Worm (Caenorhabditis elegans) whole organism, late embryonic: Measurements from ENCODE around the gene F26G1.3.

Experiments
- ama-1 ChIP-seq: fragments of 150-350 bp; optimal IDR thresholded peaks from 2 replicates; lab custom pipeline; 2014
- hlh-15 ChIP-seq: sonication (generic microtip); optimal IDR thresholded peaks from 2 replicates; lab custom pipeline; 2016; ENCODE audit warnings: missing genetic modification characterization, missing compliant biosample characterization
- unc-3 ChIP-seq, 2 experiments: fragments of 200-800 bp in 1 of 2; sonication (Bioruptor generic) in 1 of 2; sonication (generic microtip) in 1 of 2; conservative IDR thresholded peaks in 1 of 2; optimal IDR thresholded peaks in 1 of 2; 2 replicates each; pipeline versions ENCODE4 v1.3.6 to Lab custom; 2016 to 2022; ENCODE audit warnings: missing compliant biosample characterization in 2 of 2, missing genetic modification characterization in 2 of 2, missing genetic modification reagents in 1 of 2

DNA sequence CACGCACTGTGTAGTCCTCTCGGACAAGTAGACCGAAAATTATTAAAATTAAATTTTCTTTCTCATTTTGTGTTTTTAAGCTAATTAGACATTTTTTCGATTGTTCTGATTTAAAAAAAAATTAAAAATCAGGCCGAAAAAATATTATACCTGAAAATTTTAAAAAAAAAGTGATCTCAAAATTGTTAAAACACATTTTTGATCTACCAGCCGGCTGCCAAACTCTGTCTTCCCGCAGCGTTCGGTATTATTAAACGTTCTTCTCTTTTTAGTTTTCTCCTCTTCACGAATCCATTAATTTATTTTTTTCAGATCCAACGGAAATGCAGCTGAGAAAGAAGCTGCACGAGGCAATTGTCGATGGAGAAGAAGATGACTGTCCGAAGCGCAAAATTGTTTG, 5.4 kb upstream of the F26G1.3 start, which contains the start of gene C27D9.1:
- TF ChIP-seq unc-3 (GFP tag; conservative IDR thresholded peaks at IDR 0.05; lab: Robert Waterston, UW) (no peak), unc-3 (tag; optimal IDR thresholded peaks at IDR 0.05; lab: Kevin White, UChicago) (no peak), ama-1 (lab: Kevin White, UChicago) (no peak), hlh-15 (tag; lab: Kevin White, UChicago) (no peak)
